Worm (Caenorhabditis elegans): ENCODE measurements around the gene sri-51.

The sri-51 gene

ce11 chrII:3156749-3157148 lies 42.1 kb downstream of the sri-51 start, which contains the start of gene sri-33:
sri-33 (minus strand) TSS chrII:3156849.
- TF ChIP-seq unc-62 (GFP tag; optimal IDR thresholded peaks at IDR 0.05) (no peak), ceh-91 (GFP tag; IDR thresholded peaks at IDR 0.05) (no peak), F23B12.7 (tag; optimal IDR thresholded peaks at IDR 0.05; ENCODE audit: insufficient read depth) (no peak), lsl-1 (GFP tag; optimal IDR thresholded peaks at IDR 0.05) (no peak), ztf-3 (GFP tag; optimal IDR thresholded peaks at IDR 0.05) (no peak), madf-10 (tag; optimal IDR thresholded peaks at IDR 0.05) (no peak), ceh-79 (tag; optimal IDR thresholded peaks at IDR 0.05) (no peak), ztf-22 (GFP tag; optimal IDR thresholded peaks at IDR 0.05) (no peak), lin-35 (GFP tag; optimal IDR thresholded peaks at IDR 0.05) (no peak), sdz-38 (tag; optimal IDR thresholded peaks at IDR 0.05) (no peak), him-1 (tag; optimal IDR thresholded peaks at IDR 0.05) (no peak), let-526 (GFP tag; IDR thresholded peaks at IDR 0.05) (no peak), nhr-120 (GFP tag; IDR thresholded peaks at IDR 0.05) (no peak)

DNA sequence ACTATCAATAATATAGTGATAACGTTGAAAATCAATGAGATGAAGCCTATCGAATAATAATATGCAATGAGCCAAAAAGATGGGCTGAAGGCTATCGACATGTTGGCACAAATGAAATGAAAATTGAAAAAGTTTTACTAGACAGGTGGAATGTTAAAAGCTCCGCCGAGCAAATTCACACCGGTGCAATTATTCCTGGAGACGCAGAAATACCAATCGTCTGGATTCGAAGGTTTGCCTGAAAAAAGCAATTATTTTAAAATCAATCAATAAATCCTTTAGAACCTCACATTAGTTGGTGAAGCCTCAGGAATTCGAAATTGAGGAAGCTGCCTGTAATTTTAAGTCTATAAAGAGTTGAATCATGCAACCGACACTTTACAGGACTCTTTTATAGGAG lies 44.5 kb downstream of the sri-51 start, which contains the start of gene sri-32:
TSS of gene sri-32 (minus strand) at position 101 of the 400 bp plus-strand sequence.
- TF ChIP-seq unc-62 (GFP tag; optimal IDR thresholded peaks at IDR 0.05), result no peak
- TF ChIP-seq F37B4.10 (GFP tag; IDR thresholded peaks at IDR 0.05), result no peak
- TF ChIP-seq ceh-100 (GFP tag; IDR thresholded peaks at IDR 0.05), result no peak
- no peak for TF ChIP-seq zfh-2 (GFP tag; conservative IDR thresholded peaks at IDR 0.05)
- no peak for TF ChIP-seq F55B11.4 (tag; optimal IDR thresholded peaks at IDR 0.05; ENCODE audit: borderline replicate concordance, insufficient read depth)
- no peak for TF ChIP-seq F23B12.7 (tag; optimal IDR thresholded peaks at IDR 0.05; ENCODE audit: insufficient read depth)

- no peak for TF ChIP-seq lin-26 (GFP tag; IDR thresholded peaks at IDR 0.05)
- no peak for TF ChIP-seq hlh-12 (tag; optimal IDR thresholded peaks at IDR 0.05)
- TF ChIP-seq repo-1 (tag; optimal IDR thresholded peaks at IDR 0.05), result no peak
- no peak for TF ChIP-seq xnd-1 (tag; optimal IDR thresholded peaks at IDR 0.05)
- no peak for TF ChIP-seq F39B2.1 (GFP tag; IDR thresholded peaks at IDR 0.05)
- no peak for TF ChIP-seq madf-6 (GFP tag; IDR thresholded peaks at IDR 0.05)
- TF ChIP-seq T26A5.8 (tag; optimal IDR thresholded peaks at IDR 0.05), result no peak
- no peak for TF ChIP-seq sdz-38 (tag; optimal IDR thresholded peaks at IDR 0.05)
- TF ChIP-seq F57C9.4 (tag; optimal IDR thresholded peaks at IDR 0.05), result no peak
- no peak for TF ChIP-seq C17E4.6 (GFP tag; IDR thresholded peaks at IDR 0.05)
- TF ChIP-seq lsl-1 (GFP tag; optimal IDR thresholded peaks at IDR 0.05), result no peak
- no peak for TF ChIP-seq mxl-1 (tag; optimal IDR thresholded peaks at IDR 0.05)
- TF ChIP-seq unc-130 (GFP tag; optimal IDR thresholded peaks at IDR 0.05), result no peak
- TF ChIP-seq ceh-100 (GFP tag; IDR thresholded peaks at IDR 0.05), result no peak
- TF ChIP-seq F33H1.4 (GFP tag; IDR thresholded peaks at IDR 0.05), result no peak
- TF ChIP-seq madf-10 (tag; optimal IDR thresholded peaks at IDR 0.05), result no peak
Measured at ce11 chrII:3151615-3152014, 47.3 kb downstream of the sri-51 start, which contains the start of the genes T10D4.14 and T10D4.19. T10D4.14 (minus strand) TSS chrII:3151715. T10D4.19 (plus strand) TSS chrII:3151918.

DNA sequence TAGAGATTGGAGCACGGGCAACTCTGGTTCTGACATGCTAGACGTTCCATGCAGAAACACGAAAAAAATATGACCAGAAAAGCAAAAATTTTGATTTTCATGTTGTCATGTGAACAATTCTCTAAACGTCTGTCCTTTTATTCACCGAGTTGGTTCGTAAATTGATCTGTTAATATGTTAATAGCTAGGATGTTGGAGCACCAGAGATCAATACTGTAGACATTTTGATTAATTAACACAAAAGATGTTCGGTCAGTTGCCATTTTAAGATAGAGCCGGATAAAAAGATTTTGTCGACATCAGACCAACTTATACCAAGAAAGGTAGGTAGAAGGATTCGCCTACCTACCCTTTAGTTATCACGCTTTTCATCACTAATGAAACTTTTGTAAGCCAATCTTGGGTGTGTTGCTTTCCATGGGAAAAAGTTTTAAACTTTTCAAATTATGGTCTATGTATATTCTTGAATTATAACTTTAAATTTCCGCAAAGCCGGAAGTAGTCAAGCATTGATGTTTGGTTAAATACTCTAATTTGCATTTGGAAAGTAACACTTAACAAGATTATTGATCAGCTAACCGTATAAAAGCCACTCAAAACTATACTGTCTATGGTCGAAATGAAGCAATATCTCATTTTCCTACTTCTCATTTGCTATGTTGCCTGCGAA lies 49.2 kb downstream of the sri-51 start, which contains the start of the genes T10D4.11 and T10D4.1:
TSS of gene T10D4.11 (minus strand) at position 101 of the 670 bp plus-strand sequence.
TSS of gene T10D4.1 (plus strand) at position 620 of the 670 bp plus-strand sequence.
- TF ChIP-seq nhr-179 (tag; optimal IDR thresholded peaks at IDR 0.05) (no peak), egl-44 (GFP tag; IDR thresholded peaks at IDR 0.05) (no peak), lin-26 (GFP tag; IDR thresholded peaks at IDR 0.05) (no peak), ekl-4 (GFP tag; IDR thresholded peaks at IDR 0.05) (no peak), F37B4.10 (GFP tag; IDR thresholded peaks at IDR 0.05) (no peak), hrde-1 (tag; optimal IDR thresholded peaks at IDR 0.05; ENCODE audit: borderline replicate concordance) (no peak), madf-3 (GFP tag; IDR thresholded peaks at IDR 0.05) (no peak), lir-1 (GFP tag; conservative IDR thresholded peaks at IDR 0.05) (no peak), bed-2 (GFP tag; IDR thresholded peaks at IDR 0.05) (no peak), aptf-2 (GFP tag; conservative IDR thresholded peaks at IDR 0.05) (no peak), let-607 (tag; optimal IDR thresholded peaks at IDR 0.05) (no peak), mes-4 (tag; optimal IDR thresholded peaks at IDR 0.05) (no peak)
